Worm (Caenorhabditis elegans) whole organism, L3 larva: ENCODE results near the gene cyb-2.1.

Experiments used
- R02D3.7 ChIP-seq: fragments of 150-350 bp; optimal IDR thresholded peaks from 2 replicates; lab custom pipeline; 2014; ENCODE audit warnings: missing biosample characterization, missing genetic modification characterization
- ZK546.5 ChIP-seq: sonication (generic microtip); optimal IDR thresholded peaks from 2 replicates; lab custom pipeline; 2017; ENCODE audit warnings: missing biosample characterization, missing genetic modification characterization
- aly-2 ChIP-seq: fragments of 150-350 bp; optimal IDR thresholded peaks from 2 replicates; lab custom pipeline; 2014; ENCODE audit warnings: missing biosample characterization, missing genetic modification characterization
- ama-1 ChIP-seq: fragments of 150-350 bp; optimal IDR thresholded peaks from 2 replicates; lab custom pipeline; 2018
- ceh-16 ChIP-seq: sonication (generic microtip); optimal IDR thresholded peaks from 2 replicates; lab custom pipeline; 2017; ENCODE audit warnings: missing biosample characterization, missing genetic modification characterization
- ceh-28 ChIP-seq: fragments of 150-350 bp; optimal IDR thresholded peaks from 2 replicates; lab custom pipeline; 2014; ENCODE audit warnings: missing biosample characterization, missing genetic modification reagents, missing genetic modification characterization
- ceh-82 ChIP-seq: fragments of 150-350 bp; optimal IDR thresholded peaks from 2 replicates; lab custom pipeline; 2014; ENCODE audit warnings: missing biosample characterization, missing genetic modification characterization
- ceh-9 ChIP-seq: sonication (generic microtip); optimal IDR thresholded peaks from 2 replicates; lab custom pipeline; 2018; ENCODE audit warnings: missing biosample characterization, missing genetic modification characterization
- daf-12 ChIP-seq: fragments of 150-350 bp; optimal IDR thresholded peaks from 2 replicates; lab custom pipeline; 2014; ENCODE audit warnings: missing biosample characterization, missing genetic modification reagents, missing genetic modification characterization
- egl-27 ChIP-seq: sonication (generic microtip); optimal IDR thresholded peaks from 4 replicates; lab custom pipeline; 2017; ENCODE audit warnings: missing biosample characterization, missing genetic modification reagents, missing genetic modification characterization
- egl-5 ChIP-seq: fragments of 150-350 bp; optimal IDR thresholded peaks from 2 replicates; lab custom pipeline; 2017; ENCODE audit warnings: missing biosample characterization, missing genetic modification reagents, missing genetic modification characterization, inconsistent platforms
- elt-1 ChIP-seq: fragments of 150-350 bp; optimal IDR thresholded peaks from 2 replicates; lab custom pipeline; 2014; ENCODE audit warnings: missing biosample characterization, missing genetic modification characterization
- elt-2 ChIP-seq: sonication (generic microtip); optimal IDR thresholded peaks from 2 replicates; lab custom pipeline; 2016; ENCODE audit warnings: missing genetic modification reagents, mild to moderate bottlenecking, missing genetic modification characterization, missing compliant biosample characterization
- elt-3 ChIP-seq, 3 experiments: fragments of 150-350 bp in 1 of 3; sonication (generic microtip) in 2 of 3; optimal IDR thresholded peaks; 2 replicates in 2 of 3; 4 replicates in 1 of 3; lab custom pipeline; 2014 to 2017; ENCODE audit warnings: missing biosample characterization in 3 of 3, missing genetic modification characterization in 3 of 3
- eor-1 ChIP-seq, 2 experiments: fragments of 150-350 bp; optimal IDR thresholded peaks; 2 replicates each; lab custom pipeline; 2014 to 2018; ENCODE audit warnings: missing biosample characterization in 2 of 2, missing genetic modification characterization in 2 of 2
- fkh-10 ChIP-seq: sonication (generic microtip); optimal IDR thresholded peaks from 2 replicates; lab custom pipeline; 2017; ENCODE audit warnings: missing biosample characterization, missing genetic modification reagents, missing genetic modification characterization
- fos-1 ChIP-seq: fragments of 150-350 bp; optimal IDR thresholded peaks from 2 replicates; lab custom pipeline; 2014; ENCODE audit warnings: missing biosample characterization, missing genetic modification characterization
- hmg-11 ChIP-seq: sonication (generic microtip); optimal IDR thresholded peaks from 2 replicates; lab custom pipeline; 2016; ENCODE audit warnings: missing genetic modification characterization, missing compliant biosample characterization
- jun-1 ChIP-seq: fragments of 150-350 bp; optimal IDR thresholded peaks from 2 replicates; lab custom pipeline; 2014; ENCODE audit warnings: missing biosample characterization, missing genetic modification reagents, missing genetic modification characterization
- lin-15B ChIP-seq: fragments of 150-350 bp; optimal IDR thresholded peaks from 2 replicates; lab custom pipeline; 2014; ENCODE audit warnings: missing biosample characterization, missing genetic modification characterization
- lsy-12 ChIP-seq: sonication (generic microtip); optimal IDR thresholded peaks from 2 replicates; lab custom pipeline; 2016; ENCODE audit warnings: mild to moderate bottlenecking, missing genetic modification characterization, missing compliant biosample characterization
- mml-1 ChIP-seq: fragments of 150-350 bp; sonication (generic microtip); optimal IDR thresholded peaks from 3 replicates; lab custom pipeline; 2014; ENCODE audit warnings: missing biosample characterization, missing genetic modification characterization
- nfya-1 ChIP-seq: sonication (generic microtip); optimal IDR thresholded peaks from 2 replicates; lab custom pipeline; 2017; ENCODE audit warnings: missing genetic modification characterization, mild to moderate bottlenecking, missing compliant biosample characterization, antibody characterized with exemption, moderate library complexity; ENCODE audit not compliant: insufficient read depth
- nhr-11 ChIP-seq: fragments of 150-350 bp; optimal IDR thresholded peaks from 2 replicates; lab custom pipeline; 2014; ENCODE audit warnings: missing biosample characterization, missing genetic modification characterization
- nhr-23 ChIP-seq: fragments of 150-350 bp; optimal IDR thresholded peaks from 2 replicates; lab custom pipeline; 2014; ENCODE audit warnings: missing biosample characterization, missing genetic modification reagents, missing genetic modification characterization
- nhr-237 ChIP-seq: fragments of 150-350 bp; optimal IDR thresholded peaks from 2 replicates; lab custom pipeline; 2014; ENCODE audit warnings: missing biosample characterization, missing genetic modification characterization
- nhr-28 ChIP-seq: fragments of 150-350 bp; optimal IDR thresholded peaks from 2 replicates; lab custom pipeline; 2014; ENCODE audit warnings: missing biosample characterization, missing genetic modification characterization
- nhr-43 ChIP-seq: sonication (generic microtip); optimal IDR thresholded peaks from 2 replicates; lab custom pipeline; 2016; ENCODE audit warnings: mild to moderate bottlenecking, missing genetic modification characterization, missing compliant biosample characterization; ENCODE audit not compliant: poor library complexity, severe bottlenecking
- nhr-67 ChIP-seq: fragments of 150-350 bp; optimal IDR thresholded peaks from 2 replicates; lab custom pipeline; 2014; ENCODE audit warnings: missing biosample characterization, missing genetic modification characterization
- nhr-76 ChIP-seq: fragments of 150-350 bp; sonication (generic microtip); optimal IDR thresholded peaks from 5 replicates; lab custom pipeline; 2014; ENCODE audit warnings: missing biosample characterization, missing genetic modification characterization
- pha-4 ChIP-seq: fragments of 150-350 bp; optimal IDR thresholded peaks from 2 replicates; lab custom pipeline; 2014; ENCODE audit warnings: missing biosample characterization, missing genetic modification reagents, missing genetic modification characterization
- pqm-1 ChIP-seq: fragments of 150-350 bp; optimal IDR thresholded peaks from 2 replicates; lab custom pipeline; 2017; ENCODE audit warnings: missing biosample characterization, missing genetic modification characterization, inconsistent platforms
- sea-2 ChIP-seq: fragments of 150-350 bp; sonication (generic microtip); optimal IDR thresholded peaks from 4 replicates; lab custom pipeline; 2014; ENCODE audit warnings: missing biosample characterization, missing genetic modification reagents, missing genetic modification characterization
- skn-1 ChIP-seq: fragments of 150-350 bp; optimal IDR thresholded peaks from 2 replicates; lab custom pipeline; 2014; ENCODE audit warnings: missing biosample characterization, missing genetic modification characterization
- tbx-2 ChIP-seq: sonication (generic microtip); optimal IDR thresholded peaks from 2 replicates; lab custom pipeline; 2016; ENCODE audit warnings: mild to moderate bottlenecking, missing genetic modification characterization, missing compliant biosample characterization
- unc-39 ChIP-seq: sonication (generic microtip); optimal IDR thresholded peaks from 4 replicates; lab custom pipeline; 2017; ENCODE audit warnings: missing biosample characterization, missing genetic modification characterization
- unc-62 ChIP-seq: fragments of 150-350 bp; sonication (generic microtip); optimal IDR thresholded peaks from 4 replicates; lab custom pipeline; 2014; ENCODE audit warnings: missing biosample characterization, missing genetic modification reagents, missing genetic modification characterization
- zag-1 ChIP-seq: fragments of 150-350 bp; optimal IDR thresholded peaks from 2 replicates; lab custom pipeline; 2014; ENCODE audit warnings: missing biosample characterization, missing genetic modification characterization
- ztf-11 ChIP-seq: fragments of 150-350 bp; optimal IDR thresholded peaks from 2 replicates; lab custom pipeline; 2014; ENCODE audit warnings: missing biosample characterization, missing genetic modification characterization
- ztf-4 ChIP-seq: fragments of 150-350 bp; optimal IDR thresholded peaks from 2 replicates; lab custom pipeline; 2014; ENCODE audit warnings: missing biosample characterization, missing genetic modification characterization

cyb-2.1 gene

ce11 chrIV:11029412-11029811, 43.6 kb downstream of the cyb-2.1 start, which contains the start of gene hrg-5:
Gene hrg-5 (minus strand): TSS chrIV:11029428.
- TF ChIP-seq nhr-11 (tag; lab: Kevin White, UChicago), result no peak
- TF ChIP-seq mml-1, result no peak
- TF ChIP-seq zag-1 (tag; lab: Kevin White, UChicago), result no peak
- TF ChIP-seq pha-4 (tag; lab: Kevin White, UChicago), result peak; percentile 68
- TF ChIP-seq pqm-1, result peak; percentile 76
- no peak for TF ChIP-seq ceh-9 (tag; lab: Kevin White, UChicago)
- TF ChIP-seq fos-1 (tag; lab: Kevin White, UChicago), result no peak
- TF ChIP-seq elt-2, result peak; percentile 33
- no peak for TF ChIP-seq unc-62 (GFP tag; lab: Kevin White, UChicago)
- no peak for TF ChIP-seq nhr-43 (tag; lab: Kevin White, UChicago)
- no peak for TF ChIP-seq elt-3 (tag; optimal IDR thresholded peaks at IDR 0.05; lab: Kevin White, UChicago)
- no peak for TF ChIP-seq ztf-4 (tag; lab: Kevin White, UChicago)

ce11 chrIV:11030117-11030516, 44.3 kb downstream of the cyb-2.1 start:
- no peak for TF ChIP-seq eor-1 (tag; optimal IDR thresholded peaks at IDR 0.05; lab: Kevin White, UChicago)
- TF ChIP-seq ztf-11, result no peak
- TF ChIP-seq nhr-76 (tag; lab: Kevin White, UChicago), result no peak
- TF ChIP-seq daf-12, result no peak
- no peak for TF ChIP-seq nhr-11 (tag; lab: Kevin White, UChicago)
- no peak for TF ChIP-seq fkh-10 (GFP tag; lab: Kevin White, UChicago)
- TF ChIP-seq nhr-43 (tag; lab: Kevin White, UChicago), result no peak
- no peak for TF ChIP-seq ZK546.5 (tag; lab: Kevin White, UChicago)
- TF ChIP-seq ceh-82 (tag; lab: Kevin White, UChicago), result no peak
- TF ChIP-seq ceh-28, result no peak
- TF ChIP-seq sea-2 (GFP tag; lab: Kevin White, UChicago), result no peak
- TF ChIP-seq pqm-1, result no peak
- TF ChIP-seq jun-1 (tag; lab: Kevin White, UChicago), result no peak
- TF ChIP-seq unc-39, result no peak
- TF ChIP-seq, all 47 proteins: peak for 0

ce11 chrIV:11030893-11031292, 45.1 kb downstream of the cyb-2.1 start, which contains the start of gene hrg-4:
Gene hrg-4 (minus strand): TSS chrIV:11030993.
- no peak for TF ChIP-seq ztf-4 (tag; lab: Kevin White, UChicago)
- no peak for TF ChIP-seq pqm-1
- no peak for TF ChIP-seq elt-2

ce11 chrIV:11031640-11032039, 45.9 kb downstream of the cyb-2.1 start:
- TF ChIP-seq elt-2, result peak; percentile 86
- no peak for TF ChIP-seq fos-1 (tag; lab: Kevin White, UChicago)
- TF ChIP-seq ama-1, result no peak
- TF ChIP-seq skn-1 (tag; lab: Kevin White, UChicago), result no peak
- TF ChIP-seq, all 47 proteins: peak for 1

ce11 chrIV:11032288-11032687, 46.5 kb downstream of the cyb-2.1 start, which contains the start of gene hrg-6:
Gene hrg-6 (plus strand): TSS chrIV:11032588.
- TF ChIP-seq zag-1 (tag; lab: Kevin White, UChicago), result peak; percentile 36
- no peak for TF ChIP-seq elt-1 (tag; lab: Kevin White, UChicago)

DNA sequence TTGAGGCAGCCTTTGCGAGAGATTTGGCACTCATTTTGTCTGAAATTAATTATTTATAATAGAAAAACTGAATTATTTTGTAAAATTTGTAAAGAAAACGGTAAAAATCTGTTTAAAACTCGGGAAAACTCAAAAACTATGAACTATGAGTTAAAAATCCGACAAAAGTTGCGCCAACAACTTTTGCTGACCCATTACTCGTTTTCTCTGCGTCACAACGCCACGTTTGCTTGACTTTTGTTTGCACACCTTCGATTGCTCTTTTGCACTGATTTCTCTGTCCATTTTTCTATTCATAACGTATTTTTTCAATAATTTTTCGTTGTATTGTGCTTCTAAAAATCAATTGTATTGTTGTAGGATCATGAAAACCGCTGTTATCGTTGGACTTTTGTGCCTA, 50.4 kb downstream of the cyb-2.1 start, which contains the start of gene fkb-1:
fkb-1 (plus strand) TSS at position 361 of the 400 bp plus-strand sequence.
- TF ChIP-seq fkh-10 (GFP tag; lab: Kevin White, UChicago) (no peak), ztf-4 (tag; lab: Kevin White, UChicago) (no peak), unc-62 (GFP tag; lab: Kevin White, UChicago) (no peak), nhr-28 (no peak), hmg-11 (tag; lab: Kevin White, UChicago) (peak; percentile 51), elt-3 (tag; optimal IDR thresholded peaks at IDR 0.05; lab: Kevin White, UChicago) (no peak), skn-1 (tag; lab: Kevin White, UChicago) (no peak), lsy-12 (tag; lab: Kevin White, UChicago) (peak; percentile 45), jun-1 (tag; lab: Kevin White, UChicago) (peak; percentile 44), elt-2 (peak; percentile 35), ceh-16 (no peak), nhr-76 (tag; lab: Kevin White, UChicago) (no peak), ZK546.5 (tag; lab: Kevin White, UChicago) (no peak), nhr-67 (tag; lab: Kevin White, UChicago) (no peak), R02D3.7 (tag; lab: Kevin White, UChicago) (no peak), ztf-11 (no peak), nhr-237 (no peak), lin-15B (tag; lab: Kevin White, UChicago) (peak; percentile 63), ceh-82 (tag; lab: Kevin White, UChicago) (no peak), tbx-2 (tag; lab: Kevin White, UChicago) (no peak), ceh-28 (peak; percentile 38), nhr-23 (tag; lab: Kevin White, UChicago) (peak; percentile 58), ama-1 (no peak), eor-1 (tag; optimal IDR thresholded peaks at IDR 0.05; lab: Kevin White, UChicago) (no peak), ceh-9 (tag; lab: Kevin White, UChicago) (no peak), nfya-1 (tag; lab: Kevin White, UChicago) (peak; percentile 65), sea-2 (GFP tag; lab: Kevin White, UChicago) (no peak), aly-2 (tag; lab: Kevin White, UChicago) (no peak), egl-27 (tag; lab: Kevin White, UChicago) (no peak), egl-5 (tag; lab: Kevin White, UChicago) (no peak), nhr-11 (tag; lab: Kevin White, UChicago) (no peak), pqm-1 (peak; percentile 16), elt-1 (tag; lab: Kevin White, UChicago) (no peak)
